Worm (Caenorhabditis elegans): ENCODE measurements around the gene mcm-5.

Gene mcm-5

DNA sequence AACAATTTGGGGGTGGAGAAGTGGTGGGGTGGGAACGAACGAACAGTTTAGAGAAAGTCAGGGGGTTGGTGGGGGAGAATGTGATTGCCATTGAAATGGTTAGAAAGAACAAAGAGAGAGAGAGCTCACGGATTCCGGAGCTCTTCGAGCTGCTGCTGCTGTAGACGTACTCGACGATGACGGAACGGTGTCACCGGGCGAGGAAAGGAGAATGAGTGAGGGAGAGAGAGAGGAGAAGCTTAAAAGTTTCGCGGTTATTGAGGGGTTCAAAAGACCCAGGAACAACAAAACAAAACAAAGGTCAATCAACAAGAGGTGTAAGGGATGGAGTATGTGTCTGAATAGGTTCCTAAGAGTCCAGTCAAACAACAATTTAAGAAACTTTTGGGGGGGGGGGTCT, 14.8 kb downstream of the mcm-5 start:
- TF ChIP-seq hnd-1 (tag; optimal IDR thresholded peaks at IDR 0.05): no peak
- TF ChIP-seq B0310.2 (tag; optimal IDR thresholded peaks at IDR 0.05): no peak
- no peak for TF ChIP-seq ceh-36 (tag; optimal IDR thresholded peaks at IDR 0.05)
- peak; percentile 94 for TF ChIP-seq ama-1 (optimal IDR thresholded peaks at IDR 0.05)

DNA sequence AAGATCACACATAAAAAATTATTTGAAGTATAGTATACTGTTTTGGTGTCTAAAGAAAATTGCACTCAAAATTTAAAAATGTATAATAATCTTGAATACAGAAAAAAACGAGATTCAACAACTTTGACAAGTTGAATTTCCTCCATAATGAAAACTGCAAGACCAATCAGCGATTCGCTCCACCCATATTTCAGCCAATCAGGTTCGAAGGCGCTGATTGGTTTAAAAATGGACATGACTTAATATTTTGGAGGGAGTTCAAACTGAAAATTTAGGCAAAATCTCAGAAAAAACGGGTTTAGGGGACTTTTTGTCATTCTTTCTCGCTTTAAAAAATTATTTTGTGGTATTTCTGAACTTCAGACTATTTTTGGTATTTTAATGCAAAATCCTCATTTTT, 15.4 kb downstream of the mcm-5 start:
- TF ChIP-seq ama-1 (optimal IDR thresholded peaks at IDR 0.05): peak; percentile 41
- TF ChIP-seq tra-4 (tag; optimal IDR thresholded peaks at IDR 0.05): no peak

DNA sequence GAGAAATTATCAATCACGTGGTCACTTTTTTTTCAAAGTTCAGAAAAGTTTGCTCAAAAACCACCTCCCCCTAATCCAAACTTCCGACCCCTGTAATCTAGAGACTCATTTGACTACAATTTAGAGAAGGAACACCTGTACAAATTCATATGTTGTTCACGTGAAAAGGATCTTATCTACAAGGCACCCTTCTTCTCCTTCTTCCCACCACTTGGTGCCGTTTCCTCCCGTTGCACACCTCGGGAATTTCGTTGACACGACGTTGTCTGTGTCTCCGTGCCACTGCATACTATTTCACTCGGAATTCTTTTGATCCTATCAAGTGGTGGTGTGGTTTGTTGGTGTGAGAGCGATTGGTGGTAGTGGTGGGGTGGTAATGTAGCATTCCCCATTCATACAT, 16.5 kb downstream of the mcm-5 start:
- peak; percentile 26 for TF ChIP-seq hmg-4 (GFP tag; optimal IDR thresholded peaks at IDR 0.05)
- no peak; the same call in 1 of the 2 replicates for TF ChIP-seq pes-1 (GFP tag; IDR thresholded peaks at IDR 0.05)

DNA sequence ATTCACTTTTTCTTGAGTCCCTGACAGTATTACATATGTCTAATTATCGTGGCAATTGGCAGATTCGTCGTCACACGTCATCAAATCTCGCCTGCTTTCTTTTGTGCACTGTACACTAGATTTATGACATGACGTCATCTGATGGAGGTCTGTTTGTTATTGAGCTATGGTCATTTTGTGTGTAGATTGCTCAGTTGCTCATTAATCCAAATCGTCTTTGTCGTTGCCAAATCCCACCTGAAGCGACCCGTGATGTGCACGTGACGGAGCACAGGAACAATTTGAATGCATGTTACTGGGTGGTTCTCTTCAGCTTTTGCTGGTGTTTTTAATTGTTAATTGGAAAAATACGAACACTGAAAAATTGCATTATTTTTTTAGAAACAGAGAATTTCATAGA, 18.2 kb downstream of the mcm-5 start:
- TF ChIP-seq ceh-36 (tag; optimal IDR thresholded peaks at IDR 0.05) (peak; percentile 69), hmg-4 (GFP tag; optimal IDR thresholded peaks at IDR 0.05) (no peak)

DNA sequence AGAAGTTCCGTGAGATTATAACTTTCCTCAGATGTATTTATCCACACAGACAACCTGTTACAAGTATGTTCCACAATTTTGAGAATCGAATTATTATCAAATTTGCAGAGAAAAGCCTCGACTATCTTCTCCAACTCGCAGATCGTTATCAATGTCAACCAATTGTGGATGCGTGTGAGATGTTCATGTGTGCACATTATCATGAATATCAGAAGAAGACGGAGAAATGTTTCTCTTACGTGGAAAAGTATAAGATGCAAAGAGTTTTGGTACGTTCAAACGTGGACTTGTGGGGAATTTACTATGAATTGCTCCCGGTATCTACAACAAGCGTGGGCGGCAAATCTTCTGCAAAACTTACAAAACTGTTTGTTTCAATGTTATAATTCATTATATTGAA, 20.0 kb downstream of the mcm-5 start:
- no peak for TF ChIP-seq flt-1 (GFP tag; IDR thresholded peaks at IDR 0.05)
- TF ChIP-seq ets-7 (tag; optimal IDR thresholded peaks at IDR 0.05): no peak
- no peak for TF ChIP-seq aly-1 (tag; optimal IDR thresholded peaks at IDR 0.05)
- TF ChIP-seq tbx-11 (GFP tag; IDR thresholded peaks at IDR 0.05): no peak
- no peak for TF ChIP-seq ceh-13 (GFP tag; optimal IDR thresholded peaks at IDR 0.05)
- TF ChIP-seq ceh-36 (tag; optimal IDR thresholded peaks at IDR 0.05): no peak
- TF ChIP-seq tra-4 (tag; optimal IDR thresholded peaks at IDR 0.05): no peak
- no peak for TF ChIP-seq hmbx-1 (tag; optimal IDR thresholded peaks at IDR 0.05)
- no peak for TF ChIP-seq F13C5.2 (tag; optimal IDR thresholded peaks at IDR 0.05)
- no peak for TF ChIP-seq pes-1 (GFP tag; IDR thresholded peaks at IDR 0.05)
- no peak for TF ChIP-seq ama-1 (optimal IDR thresholded peaks at IDR 0.05)
- TF ChIP-seq sea-1 (GFP tag; conservative IDR thresholded peaks at IDR 0.05): no peak
- TF ChIP-seq hnd-1 (tag; optimal IDR thresholded peaks at IDR 0.05): no peak
- no peak for TF ChIP-seq scrt-1 (GFP tag; IDR thresholded peaks at IDR 0.05)

DNA sequence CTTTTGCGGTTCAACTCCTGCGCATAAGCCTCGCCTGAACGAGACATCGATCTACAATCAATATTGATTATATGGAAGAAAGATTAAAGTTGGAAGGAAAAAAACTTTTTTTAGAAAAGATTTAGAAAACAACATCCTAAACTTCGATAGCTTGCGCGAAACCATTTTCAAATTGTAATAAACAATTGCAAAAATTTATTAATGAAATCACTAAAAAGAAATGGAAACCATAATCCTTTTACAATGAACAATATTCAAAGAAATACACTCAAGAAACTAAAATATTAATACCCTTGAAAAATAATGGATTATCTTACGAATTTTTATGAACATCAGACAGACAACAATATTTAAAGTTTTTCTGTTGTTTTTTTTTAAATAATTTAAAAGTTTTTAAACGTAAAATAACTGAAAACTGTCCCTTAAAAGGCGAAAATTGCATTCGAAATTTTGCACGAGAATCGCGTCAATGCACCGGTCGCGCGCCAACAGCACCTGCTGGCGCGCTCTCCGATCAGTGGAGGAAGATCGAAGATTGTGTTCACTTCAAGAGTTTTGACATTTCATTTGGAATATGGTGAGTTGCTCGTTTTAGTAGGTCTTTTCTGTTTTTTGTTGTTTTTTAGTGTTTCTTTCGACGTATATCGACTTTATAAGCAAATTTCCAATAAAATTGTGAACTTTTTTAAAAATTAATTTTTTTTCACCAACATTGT, 21.7 kb downstream of the mcm-5 start, which contains the start of the genes sftb-1 and R10E4.1:
Gene sftb-1, minus strand, starts transcription at position 51 of the 716 bp plus-strand sequence.
Gene R10E4.1, plus strand, starts transcription at position 524 of the 716 bp plus-strand sequence.
- no peak for TF ChIP-seq ceh-13 (GFP tag; optimal IDR thresholded peaks at IDR 0.05)
- no peak for TF ChIP-seq hmg-4 (GFP tag; optimal IDR thresholded peaks at IDR 0.05)
- TF ChIP-seq F13C5.2 (tag; optimal IDR thresholded peaks at IDR 0.05): peak; percentile 2

DNA sequence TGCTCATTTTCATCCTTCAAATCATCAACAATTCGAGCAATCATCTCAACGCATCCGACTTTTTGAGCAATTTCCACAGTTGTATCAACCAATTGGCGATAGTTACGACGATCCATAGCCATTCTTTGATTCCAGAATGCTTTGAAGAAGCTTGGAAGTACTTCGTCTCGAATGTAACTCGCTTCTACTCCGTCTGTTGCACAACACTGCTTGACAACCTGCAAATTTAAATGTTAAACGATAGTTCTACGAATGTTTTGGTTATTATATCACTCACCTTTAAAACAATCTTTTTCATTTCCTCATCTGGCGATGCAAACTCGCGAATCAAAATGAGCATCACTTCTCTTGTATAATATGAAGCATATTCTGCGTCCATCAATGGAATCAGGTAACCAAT, 25.2 kb downstream of the mcm-5 start:
- no peak for TF ChIP-seq hmg-4 (GFP tag; optimal IDR thresholded peaks at IDR 0.05)
- no peak for TF ChIP-seq ceh-13 (GFP tag; optimal IDR thresholded peaks at IDR 0.05)
- TF ChIP-seq tbx-11 (GFP tag; IDR thresholded peaks at IDR 0.05): no peak
- no peak for TF ChIP-seq tbx-37 (GFP tag; conservative IDR thresholded peaks at IDR 0.05)
- no peak for TF ChIP-seq F13C5.2 (tag; optimal IDR thresholded peaks at IDR 0.05)
- no peak for TF ChIP-seq ets-7 (tag; optimal IDR thresholded peaks at IDR 0.05)
- TF ChIP-seq B0310.2 (tag; optimal IDR thresholded peaks at IDR 0.05): no peak
- TF ChIP-seq tra-4 (tag; optimal IDR thresholded peaks at IDR 0.05): no peak
- TF ChIP-seq hmbx-1 (tag; optimal IDR thresholded peaks at IDR 0.05): no peak
- TF ChIP-seq scrt-1 (GFP tag; IDR thresholded peaks at IDR 0.05): no peak
- no peak for TF ChIP-seq ama-1 (optimal IDR thresholded peaks at IDR 0.05)
- no peak for TF ChIP-seq hnd-1 (tag; optimal IDR thresholded peaks at IDR 0.05)
- TF ChIP-seq ceh-36 (tag; optimal IDR thresholded peaks at IDR 0.05): no peak

DNA sequence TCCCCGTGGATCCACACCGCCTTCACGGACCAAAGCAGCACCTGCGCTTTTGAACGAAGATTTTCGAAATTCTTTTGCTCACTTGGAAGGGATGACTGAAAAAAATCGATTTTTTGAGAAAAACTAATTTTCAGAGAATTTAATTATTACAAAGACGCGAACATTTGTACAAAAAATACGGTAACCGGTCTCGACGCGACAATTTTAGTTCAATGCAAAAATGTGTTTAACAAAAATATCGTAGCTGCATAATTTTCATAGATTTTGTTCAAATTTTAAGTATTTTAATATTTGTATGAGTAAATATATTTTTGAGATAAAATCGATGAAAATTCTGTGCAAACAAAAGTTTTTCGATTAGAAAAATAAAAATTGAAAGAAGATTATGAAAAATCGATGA, 28.0 kb downstream of the mcm-5 start, which contains the start of gene T08A11.1:
Gene T08A11.1, minus strand, starts transcription at position 101 of the 400 bp plus-strand sequence.
- TF ChIP-seq ama-1 (optimal IDR thresholded peaks at IDR 0.05) (no peak), tra-4 (tag; optimal IDR thresholded peaks at IDR 0.05) (no peak), sea-1 (GFP tag; conservative IDR thresholded peaks at IDR 0.05) (no peak), flt-1 (GFP tag; IDR thresholded peaks at IDR 0.05) (no peak), hmg-4 (GFP tag; optimal IDR thresholded peaks at IDR 0.05) (no peak), tbx-37 (GFP tag; conservative IDR thresholded peaks at IDR 0.05) (no peak)

DNA sequence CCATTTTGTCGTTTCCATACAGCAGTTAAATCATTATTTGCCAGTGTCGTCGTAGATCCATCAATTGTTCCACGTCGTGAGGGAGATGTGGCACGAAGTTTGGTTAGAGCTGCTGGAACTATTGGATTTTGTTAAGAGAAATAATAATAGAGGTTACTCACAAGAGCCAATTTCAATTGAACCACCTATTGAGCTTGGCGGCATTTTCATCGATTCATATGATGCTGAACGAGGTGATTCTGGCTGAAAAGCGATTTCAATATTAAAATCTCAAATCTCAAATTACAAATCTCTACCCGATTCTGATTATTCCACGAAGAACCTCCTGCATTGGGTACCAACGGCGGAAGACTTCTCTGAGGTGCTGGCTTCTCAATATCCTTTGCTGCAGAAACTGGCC, 33.2 kb downstream of the mcm-5 start:
- TF ChIP-seq ceh-13 (GFP tag; optimal IDR thresholded peaks at IDR 0.05) (no peak), tra-4 (tag; optimal IDR thresholded peaks at IDR 0.05) (no peak), tbx-11 (GFP tag; IDR thresholded peaks at IDR 0.05) (no peak), flt-1 (GFP tag; IDR thresholded peaks at IDR 0.05) (no peak), sea-1 (GFP tag; conservative IDR thresholded peaks at IDR 0.05) (no peak), hmbx-1 (tag; optimal IDR thresholded peaks at IDR 0.05) (no peak), pes-1 (GFP tag; IDR thresholded peaks at IDR 0.05) (no peak), ceh-36 (tag; optimal IDR thresholded peaks at IDR 0.05) (no peak), B0310.2 (tag; optimal IDR thresholded peaks at IDR 0.05) (no peak), aly-1 (tag; optimal IDR thresholded peaks at IDR 0.05) (no peak), hnd-1 (tag; optimal IDR thresholded peaks at IDR 0.05) (no peak), hmg-4 (GFP tag; optimal IDR thresholded peaks at IDR 0.05) (no peak), F13C5.2 (tag; optimal IDR thresholded peaks at IDR 0.05) (no peak), tbx-37 (GFP tag; conservative IDR thresholded peaks at IDR 0.05) (no peak), scrt-1 (GFP tag; IDR thresholded peaks at IDR 0.05) (no peak), ets-7 (tag; optimal IDR thresholded peaks at IDR 0.05) (no peak), ama-1 (optimal IDR thresholded peaks at IDR 0.05) (no peak)
